Fruit fly (Drosophila melanogaster): Measurements from ENCODE around the gene Hexim.

DNA sequence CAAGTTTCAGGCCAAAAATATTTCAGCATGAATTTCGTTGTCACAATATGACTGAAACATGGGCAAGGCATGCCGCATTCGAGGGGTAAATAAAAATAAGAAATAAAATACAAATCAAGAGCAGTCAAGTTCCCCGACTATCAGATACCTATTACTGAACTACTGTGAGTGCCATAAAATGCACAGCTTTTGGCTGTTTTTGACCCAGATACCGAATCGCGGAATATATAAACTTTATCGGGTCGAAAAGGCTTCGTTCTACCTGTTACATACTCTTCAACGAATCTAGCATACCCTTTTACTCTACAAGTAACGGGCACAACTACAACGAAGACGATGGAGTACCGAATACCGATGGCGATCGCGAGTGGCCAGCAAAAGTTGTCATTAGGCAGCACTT is 47.6 kb downstream of the Hexim start:
- TF ChIP-seq psq (optimal IDR thresholded peaks at IDR 0.05), result no peak
- TF ChIP-seq Dll (optimal IDR thresholded peaks at IDR 0.05), result no peak
- no peak for TF ChIP-seq usp (GFP tag; optimal IDR thresholded peaks at IDR 0.05)
- peak; percentile 75 for TF ChIP-seq pan (optimal IDR thresholded peaks at IDR 0.05)
- no peak for TF ChIP-seq CG8478 (optimal IDR thresholded peaks at IDR 0.05)
- no peak for TF ChIP-seq EcR (GFP tag; optimal IDR thresholded peaks at IDR 0.05)

All from whole organism.